Worm (Caenorhabditis elegans) whole organism, L4/young adult: ENCODE data around the gene C01G10.10.
"Not testable (repeated sequence)": the region's sequence is repeated elsewhere in the genome, so short reads cannot be mapped to it uniquely, and the experiment has no call there.

ENCODE experiments used
- W03F9.2 ChIP-seq: fragments of 150-350 bp; optimal IDR thresholded peaks from 2 replicates; lab custom pipeline; 2014; ENCODE audit warnings: missing biosample characterization, missing genetic modification characterization
- dao-5 ChIP-seq: sonication (generic microtip); optimal IDR thresholded peaks from 2 replicates; lab custom pipeline; 2016; ENCODE audit warnings: missing genotype, missing genetic modification characterization, moderate library complexity, missing compliant biosample characterization
- him-1 ChIP-seq: sonication (generic microtip); optimal IDR thresholded peaks from 2 replicates; lab custom pipeline; 2016; ENCODE audit warnings: missing genotype, missing genetic modification reagents, missing genetic modification characterization, missing compliant biosample characterization

- TF ChIP-seq him-1; W03F9.2 (tag; lab: Kevin White, UChicago); dao-5 (tag; lab: Kevin White, UChicago): not testable (repeated sequence)
These were observed 45.5 kb downstream of the C01G10.10 start, which contains the start of gene melo-3 for ce11 chrV:15036769-15037168.
